Worm (Caenorhabditis elegans) whole organism, L3 larva: ENCODE data around the gene F55G1.7.

Experiments used
- R02D3.7 ChIP-seq: fragments of 150-350 bp; optimal IDR thresholded peaks from 2 replicates; lab custom pipeline; 2014; ENCODE audit warnings: missing biosample characterization, missing genetic modification characterization
- ZK546.5 ChIP-seq: sonication (generic microtip); optimal IDR thresholded peaks from 2 replicates; lab custom pipeline; 2017; ENCODE audit warnings: missing biosample characterization, missing genetic modification characterization
- ceh-16 ChIP-seq: sonication (generic microtip); optimal IDR thresholded peaks from 2 replicates; lab custom pipeline; 2017; ENCODE audit warnings: missing biosample characterization, missing genetic modification characterization
- ceh-82 ChIP-seq: fragments of 150-350 bp; optimal IDR thresholded peaks from 2 replicates; lab custom pipeline; 2014; ENCODE audit warnings: missing biosample characterization, missing genetic modification characterization
- ceh-9 ChIP-seq: sonication (generic microtip); optimal IDR thresholded peaks from 2 replicates; lab custom pipeline; 2018; ENCODE audit warnings: missing biosample characterization, missing genetic modification characterization
- fkh-10 ChIP-seq: sonication (generic microtip); optimal IDR thresholded peaks from 2 replicates; lab custom pipeline; 2017; ENCODE audit warnings: missing biosample characterization, missing genetic modification reagents, missing genetic modification characterization
- fkh-2 ChIP-seq: fragments of 150-350 bp; optimal IDR thresholded peaks from 2 replicates; lab custom pipeline; 2014; ENCODE audit warnings: missing biosample characterization, missing genetic modification reagents, missing genetic modification characterization
- mdl-1 ChIP-seq: fragments of 150-350 bp; optimal IDR thresholded peaks from 2 replicates; lab custom pipeline; 2014; ENCODE audit warnings: missing biosample characterization, missing genetic modification characterization
- nhr-12 ChIP-seq: fragments of 150-350 bp; optimal IDR thresholded peaks from 2 replicates; lab custom pipeline; 2014; ENCODE audit warnings: missing biosample characterization, missing genetic modification characterization
- nhr-25 ChIP-seq: sonication (generic microtip); optimal IDR thresholded peaks from 2 replicates; lab custom pipeline; 2017; ENCODE audit warnings: missing biosample characterization, missing genetic modification characterization
- nhr-76 ChIP-seq: fragments of 150-350 bp; sonication (generic microtip); optimal IDR thresholded peaks from 5 replicates; lab custom pipeline; 2014; ENCODE audit warnings: missing biosample characterization, missing genetic modification characterization
- skn-1 ChIP-seq: fragments of 150-350 bp; optimal IDR thresholded peaks from 2 replicates; lab custom pipeline; 2014; ENCODE audit warnings: missing biosample characterization, missing genetic modification characterization
- unc-39 ChIP-seq: sonication (generic microtip); optimal IDR thresholded peaks from 4 replicates; lab custom pipeline; 2017; ENCODE audit warnings: missing biosample characterization, missing genetic modification characterization
- ztf-11 ChIP-seq: fragments of 150-350 bp; optimal IDR thresholded peaks from 2 replicates; lab custom pipeline; 2014; ENCODE audit warnings: missing biosample characterization, missing genetic modification characterization

DNA sequence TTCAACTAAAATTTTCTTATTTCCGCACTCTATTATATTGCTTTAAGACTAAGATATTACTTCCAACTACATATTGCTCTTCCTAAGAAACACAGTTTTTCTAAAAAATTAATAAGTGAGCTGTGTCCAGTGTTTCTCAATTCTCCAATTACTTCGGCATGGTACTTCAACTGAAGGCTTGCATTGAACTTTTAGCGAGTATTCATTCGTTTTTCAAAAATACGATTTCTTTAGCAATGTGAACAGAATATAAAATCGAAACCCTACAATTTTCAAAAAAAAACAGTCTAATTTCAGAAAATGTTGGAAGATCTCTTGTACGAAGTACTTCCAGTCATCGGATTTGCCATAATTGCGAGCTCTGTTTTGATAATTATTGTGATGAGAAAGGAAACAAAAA, 48.7 kb downstream of the F55G1.7 start, which contains the start of gene srtx-1:
- TF ChIP-seq unc-39 (no peak), R02D3.7 (no peak), ZK546.5 (tag; lab: Kevin White, UChicago) (no peak), ztf-11 (tag; lab: Kevin White, UChicago) (no peak), nhr-25 (tag; lab: Kevin White, UChicago) (no peak), nhr-12 (tag; lab: Kevin White, UChicago) (no peak), skn-1 (no peak), ceh-82 (tag; lab: Kevin White, UChicago) (no peak), mdl-1 (no peak), fkh-2 (no peak), nhr-76 (no peak), ceh-9 (tag; lab: Kevin White, UChicago) (no peak), fkh-10 (GFP tag; lab: Kevin White, UChicago) (no peak), ceh-16 (tag; lab: Kevin White, UChicago) (no peak)
